Fruit fly (Drosophila melanogaster): ENCODE results near the gene nAChRbeta1.

The nAChRbeta1 gene

DNA sequence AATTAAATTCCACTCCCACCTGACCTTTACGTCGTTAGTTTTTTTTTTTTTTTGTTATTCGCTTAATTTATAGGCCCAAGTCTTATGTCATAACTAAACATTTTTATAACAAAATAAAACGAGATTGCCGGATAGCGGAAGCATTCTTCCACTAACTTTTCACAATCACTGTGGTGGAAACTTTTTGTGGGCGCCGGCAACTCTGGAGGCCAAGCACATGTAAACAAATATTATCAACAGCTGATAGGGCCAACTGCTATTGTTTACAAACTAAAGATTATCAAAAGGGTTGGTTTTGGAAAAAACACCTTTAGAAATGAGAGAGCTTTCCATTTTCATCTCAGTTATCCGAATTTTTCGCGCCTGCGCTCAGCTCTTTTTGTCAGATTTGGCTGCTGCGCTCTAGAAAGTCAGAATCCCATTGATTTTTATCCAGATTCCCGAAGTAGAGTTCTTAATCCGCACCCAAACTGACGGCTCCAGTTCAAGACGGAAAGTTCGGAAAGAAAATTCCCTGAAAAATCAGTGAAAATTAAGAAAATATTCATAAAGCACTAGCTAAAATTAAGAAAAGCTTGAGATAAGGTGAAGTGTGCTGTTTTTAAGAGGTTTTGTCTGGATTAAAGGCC lies at the start of gene nAChRbeta1:
Gene nAChRbeta1 (plus strand): TSS at position 432 of the 629 bp plus-strand sequence.
- no peak for TF ChIP-seq rgr (GFP tag; optimal IDR thresholded peaks at IDR 0.05)
- no peak for TF ChIP-seq GATAd (GFP tag; optimal IDR thresholded peaks at IDR 0.05)
- no peak for TF ChIP-seq psq (GFP tag; optimal IDR thresholded peaks at IDR 0.05)

DNA sequence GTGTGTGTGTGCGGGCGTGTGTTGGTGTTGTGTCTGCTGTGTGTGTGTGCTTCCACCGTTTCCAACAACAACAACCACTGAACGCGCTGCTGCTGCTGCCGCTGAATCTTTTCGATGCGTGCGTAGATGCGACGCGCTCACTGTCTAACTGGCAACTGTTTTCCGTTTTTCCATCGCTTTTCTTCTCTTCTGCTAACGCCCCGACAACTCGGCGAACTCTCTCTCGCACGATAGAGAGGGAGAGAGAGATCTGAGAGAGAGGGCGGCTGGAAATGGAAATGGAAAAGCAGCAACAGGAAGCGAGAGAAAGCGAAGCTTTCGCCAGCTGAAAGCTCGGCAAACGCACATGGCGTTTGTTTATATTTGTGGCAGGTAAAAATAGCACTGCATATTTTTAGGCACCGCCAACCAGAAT lies 48.9 kb upstream of the nAChRbeta1 start, which contains the start of gene DopEcR:
Gene DopEcR (minus strand): TSS at position 157 of the 415 bp plus-strand sequence.
- TF ChIP-seq brk (GFP tag; optimal IDR thresholded peaks at IDR 0.05) (no peak), sv (GFP tag; optimal IDR thresholded peaks at IDR 0.05) (peak; percentile 12), Myc (optimal IDR thresholded peaks at IDR 0.05) (peak; percentile 12)

DNA sequence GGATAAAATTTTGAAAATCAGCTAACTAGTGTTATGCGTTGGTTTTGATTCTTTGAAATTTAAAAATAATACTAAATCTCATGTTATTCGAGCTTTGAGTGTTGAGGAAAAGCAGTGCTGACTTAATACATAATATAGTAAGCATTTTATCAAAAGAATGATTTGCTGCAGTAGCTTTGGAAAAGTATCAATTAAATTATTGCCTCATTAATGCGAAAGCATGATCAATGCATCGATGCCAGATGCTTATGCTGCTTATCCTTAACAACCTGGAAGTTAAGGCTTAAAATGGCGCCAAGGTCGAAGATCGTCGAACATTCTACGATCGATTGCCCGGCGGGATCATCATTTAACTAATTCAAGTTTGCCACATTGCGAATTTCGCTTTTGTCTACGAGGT lies 47.6 kb upstream of the nAChRbeta1 start, which contains the start of gene CG32240:
Gene CG32240 (minus strand): TSS at position 101 of the 400 bp plus-strand sequence.
- no peak for TF ChIP-seq HLH106 (tag; optimal IDR thresholded peaks at IDR 0.05)
- TF ChIP-seq brk (GFP tag; optimal IDR thresholded peaks at IDR 0.05), result no peak
- TF ChIP-seq CG32264 (GFP tag; optimal IDR thresholded peaks at IDR 0.05), result no peak
- TF ChIP-seq GATAd (GFP tag; optimal IDR thresholded peaks at IDR 0.05), result no peak
- no peak for TF ChIP-seq tai (GFP tag; optimal IDR thresholded peaks at IDR 0.05)
- TF ChIP-seq Rel (GFP tag; optimal IDR thresholded peaks at IDR 0.05), result no peak
- TF ChIP-seq Rel (tag; optimal IDR thresholded peaks at IDR 0.05), result no peak
- no peak for TF ChIP-seq sage (GFP tag; optimal IDR thresholded peaks at IDR 0.05)
- TF ChIP-seq Hr83 (GFP tag; optimal IDR thresholded peaks at IDR 0.05; ENCODE audit: poor library complexity, severe bottlenecking), result no peak
- no peak for TF ChIP-seq CrebA (GFP tag; optimal IDR thresholded peaks at IDR 0.05; ENCODE audit: borderline replicate concordance)
- TF ChIP-seq sv (GFP tag; optimal IDR thresholded peaks at IDR 0.05), result no peak
- no peak for TF ChIP-seq rgr (GFP tag; optimal IDR thresholded peaks at IDR 0.05)
- no peak for TF ChIP-seq CG9705 (GFP tag; optimal IDR thresholded peaks at IDR 0.05)
- TF ChIP-seq Vsx2 (GFP tag; optimal IDR thresholded peaks at IDR 0.05; ENCODE audit: partially characterized antibody), result no peak
- no peak for TF ChIP-seq woc (GFP tag; optimal IDR thresholded peaks at IDR 0.05)
- TF ChIP-seq Dif (GFP tag; optimal IDR thresholded peaks at IDR 0.05; ENCODE audit: partially characterized antibody), result no peak
- no peak for TF ChIP-seq lola (GFP tag; optimal IDR thresholded peaks at IDR 0.05)
- no peak for TF ChIP-seq dsf (GFP tag; optimal IDR thresholded peaks at IDR 0.05; ENCODE audit: borderline replicate concordance)

DNA sequence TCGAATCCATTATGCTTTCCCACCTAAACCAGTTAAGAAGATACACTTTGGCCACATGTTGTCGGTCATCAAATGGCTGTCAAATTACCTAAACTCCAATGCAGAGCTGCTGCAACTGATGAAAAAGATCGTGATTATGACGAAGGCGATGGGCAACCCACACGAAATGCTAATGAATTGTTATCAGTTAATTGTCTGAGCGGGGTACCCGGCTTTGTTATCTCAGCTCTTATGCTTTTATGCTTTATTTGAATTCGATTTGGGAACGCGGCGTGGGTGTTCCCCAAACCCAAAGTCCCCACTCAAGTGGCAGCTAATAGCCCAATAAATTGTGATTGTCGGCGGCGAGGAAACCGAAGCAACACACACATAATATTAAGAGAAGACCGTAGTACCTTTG lies 46.6 kb upstream of the nAChRbeta1 start:
- TF ChIP-seq ey (GFP tag; optimal IDR thresholded peaks at IDR 0.05) (no peak), Abd-B (GFP tag; optimal IDR thresholded peaks at IDR 0.05) (no peak), CG32264 (GFP tag; optimal IDR thresholded peaks at IDR 0.05) (no peak), N (GFP tag; optimal IDR thresholded peaks at IDR 0.05) (no peak), h (GFP tag; optimal IDR thresholded peaks at IDR 0.05) (no peak), tai (GFP tag; optimal IDR thresholded peaks at IDR 0.05) (no peak), lola (GFP tag; optimal IDR thresholded peaks at IDR 0.05) (no peak), brk (GFP tag; optimal IDR thresholded peaks at IDR 0.05) (no peak), Rel (GFP tag; optimal IDR thresholded peaks at IDR 0.05) (no peak), Rel (tag; optimal IDR thresholded peaks at IDR 0.05) (no peak), usp (GFP tag; optimal IDR thresholded peaks at IDR 0.05) (no peak), psq (GFP tag; optimal IDR thresholded peaks at IDR 0.05) (no peak), CG9705 (GFP tag; optimal IDR thresholded peaks at IDR 0.05) (no peak), Jra (GFP tag; optimal IDR thresholded peaks at IDR 0.05) (no peak)

DNA sequence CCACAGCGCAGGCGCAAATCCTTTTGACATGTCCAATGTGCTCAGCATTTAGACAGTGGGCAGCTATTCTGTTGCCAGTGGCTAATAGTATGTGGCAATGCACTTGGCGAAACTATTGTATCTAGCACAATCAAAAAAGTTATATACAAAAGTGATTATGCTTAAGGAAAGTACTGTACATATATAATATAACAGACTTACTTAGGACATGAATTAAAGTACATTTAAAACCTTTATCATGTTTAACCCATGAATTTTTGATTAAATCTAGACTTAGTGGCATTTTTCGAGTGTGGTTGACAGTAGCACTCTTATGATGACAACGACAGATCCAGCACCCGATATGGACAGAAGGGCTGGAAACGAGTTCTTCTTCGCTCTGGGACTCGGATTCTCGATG lies 46.0 kb upstream of the nAChRbeta1 start:
- TF ChIP-seq fru (GFP tag; optimal IDR thresholded peaks at IDR 0.05), result peak; percentile 47
- TF ChIP-seq GATAd (GFP tag; optimal IDR thresholded peaks at IDR 0.05), result no peak
- TF ChIP-seq Sp1 (GFP tag; optimal IDR thresholded peaks at IDR 0.05), result peak; percentile 9
- TF ChIP-seq dl (GFP tag; optimal IDR thresholded peaks at IDR 0.05; ENCODE audit: insufficient read depth in 1 of 2, partially characterized antibody in 2 of 2), result no peak
- peak; percentile 41 for TF ChIP-seq h (GFP tag; optimal IDR thresholded peaks at IDR 0.05)
- no peak for TF ChIP-seq jim (GFP tag; optimal IDR thresholded peaks at IDR 0.05)
- TF ChIP-seq CrebA (GFP tag; optimal IDR thresholded peaks at IDR 0.05; ENCODE audit: borderline replicate concordance), result no peak
- no peak for TF ChIP-seq usp (GFP tag; optimal IDR thresholded peaks at IDR 0.05)
- peak; percentile 31 for TF ChIP-seq OdsH (GFP tag; optimal IDR thresholded peaks at IDR 0.05)
- TF ChIP-seq HLH106 (tag; optimal IDR thresholded peaks at IDR 0.05), result peak; percentile 29
- TF ChIP-seq br (GFP tag; optimal IDR thresholded peaks at IDR 0.05), result peak; percentile 33
- TF ChIP-seq rgr (GFP tag; optimal IDR thresholded peaks at IDR 0.05), result peak; percentile 30
- no peak for TF ChIP-seq sage (GFP tag; optimal IDR thresholded peaks at IDR 0.05)
- no peak for TF ChIP-seq Dfd (GFP tag; optimal IDR thresholded peaks at IDR 0.05)
- peak; percentile 26 for TF ChIP-seq ey (GFP tag; optimal IDR thresholded peaks at IDR 0.05)
- peak; percentile 23 for TF ChIP-seq Hnf4 (GFP tag; optimal IDR thresholded peaks at IDR 0.05)
- TF ChIP-seq foxo (GFP tag; optimal IDR thresholded peaks at IDR 0.05), result peak in 1 of 2 experiments; percentile 48
- no peak for TF ChIP-seq tai (GFP tag; optimal IDR thresholded peaks at IDR 0.05)

All from whole organism, wandering third instar larva.